Worm (Caenorhabditis elegans) whole organism, young adult: ENCODE measurements around the gene F37H8.5.

Experiments used
- D2030.7 ChIP-seq: fragments of 200-800 bp; sonication (Bioruptor generic); IDR thresholded peaks from 2 replicates; pipeline ENCODE4 v1.3.6; 2022; ENCODE audit warnings: missing genetic modification reagents, missing genetic modification characterization, missing compliant biosample characterization
- Y95B8A.8 ChIP-seq: fragments of 200-800 bp; sonication (Bioruptor generic); IDR thresholded peaks from 2 replicates; pipeline ENCODE4 v1.3.6; 2022; ENCODE audit warnings: missing genetic modification reagents, missing genetic modification characterization, missing compliant biosample characterization
- ama-1 ChIP-seq, 3 experiments: fragments of 150-350 bp in 1 of 3; sonication (generic microtip) in 2 of 3; optimal IDR thresholded peaks; 2 replicates each; lab custom pipeline; 2014 to 2018; ENCODE audit warnings: missing biosample characterization in 2 of 3, missing genetic modification characterization in 2 of 3, missing genetic modification reagents in 2 of 3
- atf-7 ChIP-seq: sonication (generic microtip); optimal IDR thresholded peaks from 2 replicates; lab custom pipeline; 2017; ENCODE audit warnings: mild to moderate bottlenecking, missing genetic modification characterization, missing compliant biosample characterization
- dpl-1 ChIP-seq: fragments of 150-350 bp; optimal IDR thresholded peaks from 2 replicates; lab custom pipeline; 2014; ENCODE audit warnings: missing biosample characterization, missing genetic modification reagents, missing genetic modification characterization
- efl-1 ChIP-seq: fragments of 150-350 bp; optimal IDR thresholded peaks from 2 replicates; lab custom pipeline; 2014; ENCODE audit warnings: missing biosample characterization, missing genetic modification reagents, missing genetic modification characterization
- egl-44 ChIP-seq: fragments of 200-800 bp; sonication (Bioruptor generic); IDR thresholded peaks from 2 replicates; pipeline ENCODE4 v1.3.6; 2022; ENCODE audit warnings: missing genetic modification reagents, missing genetic modification characterization, missing compliant biosample characterization
- ekl-4 ChIP-seq: fragments of 200-800 bp; sonication (Bioruptor generic); IDR thresholded peaks from 2 replicates; pipeline ENCODE4 v1.3.6; 2022; ENCODE audit warnings: missing genetic modification reagents, missing genetic modification characterization, missing compliant biosample characterization
- nfya-1 ChIP-seq: sonication (generic microtip); optimal IDR thresholded peaks from 2 replicates; lab custom pipeline; 2017; ENCODE audit warnings: antibody characterized with exemption, missing compliant biosample characterization, missing genetic modification characterization, borderline replicate concordance; ENCODE audit not compliant: insufficient read depth
- pha-4 ChIP-seq: fragments of 150-350 bp; sonication (generic microtip); optimal IDR thresholded peaks from 2 replicates; lab custom pipeline; 2014; ENCODE audit warnings: missing biosample characterization, missing genetic modification reagents, missing genetic modification characterization
- snpc-3.4 ChIP-seq: sonication (generic microtip); optimal IDR thresholded peaks from 2 replicates; lab custom pipeline; 2017; ENCODE audit warnings: missing genetic modification characterization, mild to moderate bottlenecking, missing compliant biosample characterization, antibody characterized with exemption, moderate library complexity, missing genotype, missing genetic modification reagents
- tbp1 ChIP-seq: fragments of 200-800 bp; sonication (Bioruptor generic); optimal IDR thresholded peaks from 2 replicates; lab custom pipeline; 2018; ENCODE audit warnings: mild to moderate bottlenecking, missing genetic modification characterization, missing compliant biosample characterization
- unc-62 ChIP-seq: fragments of 150-350 bp; optimal IDR thresholded peaks from 2 replicates; lab custom pipeline; 2014; ENCODE audit warnings: missing biosample characterization, missing genetic modification reagents, missing genetic modification characterization

- TF ChIP-seq pha-4 (no peak), ekl-4 (GFP tag; lab: Robert Waterston, UW) (no peak), unc-62 (no peak), atf-7 (tag; lab: Kevin White, UChicago) (no peak), Y95B8A.8 (GFP tag; lab: Robert Waterston, UW) (no peak), tbp1 (GFP tag; lab: Kevin White, UChicago) (no peak), dpl-1 (GFP tag; lab: Kevin White, UChicago) (no peak), snpc-3.4 (tag; lab: Kevin White, UChicago) (no peak), nfya-1 (no peak), D2030.7 (no peak), egl-44 (GFP tag; lab: Robert Waterston, UW) (no peak), ama-1 (optimal IDR thresholded peaks at IDR 0.05; lab: Kevin White, UChicago) (no peak), ama-1 (GFP tag; optimal IDR thresholded peaks at IDR 0.05; lab: Kevin White, UChicago) (no peak), efl-1 (GFP tag; lab: Kevin White, UChicago) (no peak)
These were observed 2.3 kb upstream of the F37H8.5 start, which contains the start of gene sfxn-1.2 for ce11 chrII:11185728-11186127.
